Worm (Caenorhabditis elegans) whole organism, L3 larva: ENCODE results near the gene srd-12.

Experiments
- ama-1 ChIP-seq: fragments of 150-350 bp; optimal IDR thresholded peaks from 2 replicates; lab custom pipeline; 2018
- ceh-16 ChIP-seq: sonication (generic microtip); optimal IDR thresholded peaks from 2 replicates; lab custom pipeline; 2017; ENCODE audit warnings: missing biosample characterization, missing genetic modification characterization
- ceh-28 ChIP-seq: fragments of 150-350 bp; optimal IDR thresholded peaks from 2 replicates; lab custom pipeline; 2014; ENCODE audit warnings: missing biosample characterization, missing genetic modification reagents, missing genetic modification characterization
- ceh-82 ChIP-seq: fragments of 150-350 bp; optimal IDR thresholded peaks from 2 replicates; lab custom pipeline; 2014; ENCODE audit warnings: missing biosample characterization, missing genetic modification characterization
- daf-12 ChIP-seq: fragments of 150-350 bp; optimal IDR thresholded peaks from 2 replicates; lab custom pipeline; 2014; ENCODE audit warnings: missing biosample characterization, missing genetic modification reagents, missing genetic modification characterization
- egl-27 ChIP-seq: sonication (generic microtip); optimal IDR thresholded peaks from 4 replicates; lab custom pipeline; 2017; ENCODE audit warnings: missing biosample characterization, missing genetic modification reagents, missing genetic modification characterization
- elt-1 ChIP-seq: fragments of 150-350 bp; optimal IDR thresholded peaks from 2 replicates; lab custom pipeline; 2014; ENCODE audit warnings: missing biosample characterization, missing genetic modification characterization
- elt-2 ChIP-seq: sonication (generic microtip); optimal IDR thresholded peaks from 2 replicates; lab custom pipeline; 2016; ENCODE audit warnings: missing genetic modification reagents, mild to moderate bottlenecking, missing genetic modification characterization, missing compliant biosample characterization
- eor-1 ChIP-seq, 2 experiments: fragments of 150-350 bp; optimal IDR thresholded peaks; 2 replicates each; lab custom pipeline; 2014 to 2018; ENCODE audit warnings: missing biosample characterization in 2 of 2, missing genetic modification characterization in 2 of 2
- fkh-10 ChIP-seq: sonication (generic microtip); optimal IDR thresholded peaks from 2 replicates; lab custom pipeline; 2017; ENCODE audit warnings: missing biosample characterization, missing genetic modification reagents, missing genetic modification characterization
- fkh-2 ChIP-seq: fragments of 150-350 bp; optimal IDR thresholded peaks from 2 replicates; lab custom pipeline; 2014; ENCODE audit warnings: missing biosample characterization, missing genetic modification reagents, missing genetic modification characterization
- fos-1 ChIP-seq: fragments of 150-350 bp; optimal IDR thresholded peaks from 2 replicates; lab custom pipeline; 2014; ENCODE audit warnings: missing biosample characterization, missing genetic modification characterization
- jun-1 ChIP-seq: fragments of 150-350 bp; optimal IDR thresholded peaks from 2 replicates; lab custom pipeline; 2014; ENCODE audit warnings: missing biosample characterization, missing genetic modification reagents, missing genetic modification characterization
- lin-15B ChIP-seq: fragments of 150-350 bp; optimal IDR thresholded peaks from 2 replicates; lab custom pipeline; 2014; ENCODE audit warnings: missing biosample characterization, missing genetic modification characterization
- lin-39 ChIP-seq: fragments of 150-350 bp; optimal IDR thresholded peaks from 2 replicates; lab custom pipeline; 2018; ENCODE audit warnings: missing biosample characterization, missing genetic modification reagents, missing genetic modification characterization
- lsy-12 ChIP-seq: sonication (generic microtip); optimal IDR thresholded peaks from 2 replicates; lab custom pipeline; 2016; ENCODE audit warnings: mild to moderate bottlenecking, missing genetic modification characterization, missing compliant biosample characterization
- nfya-1 ChIP-seq: sonication (generic microtip); optimal IDR thresholded peaks from 2 replicates; lab custom pipeline; 2017; ENCODE audit warnings: missing genetic modification characterization, mild to moderate bottlenecking, missing compliant biosample characterization, antibody characterized with exemption, moderate library complexity; ENCODE audit not compliant: insufficient read depth
- nhr-11 ChIP-seq: fragments of 150-350 bp; optimal IDR thresholded peaks from 2 replicates; lab custom pipeline; 2014; ENCODE audit warnings: missing biosample characterization, missing genetic modification characterization
- nhr-12 ChIP-seq: fragments of 150-350 bp; optimal IDR thresholded peaks from 2 replicates; lab custom pipeline; 2014; ENCODE audit warnings: missing biosample characterization, missing genetic modification characterization
- nhr-23 ChIP-seq: fragments of 150-350 bp; optimal IDR thresholded peaks from 2 replicates; lab custom pipeline; 2014; ENCODE audit warnings: missing biosample characterization, missing genetic modification reagents, missing genetic modification characterization
- nhr-237 ChIP-seq: fragments of 150-350 bp; optimal IDR thresholded peaks from 2 replicates; lab custom pipeline; 2014; ENCODE audit warnings: missing biosample characterization, missing genetic modification characterization
- nhr-25 ChIP-seq: sonication (generic microtip); optimal IDR thresholded peaks from 2 replicates; lab custom pipeline; 2017; ENCODE audit warnings: missing biosample characterization, missing genetic modification characterization
- nhr-43 ChIP-seq: sonication (generic microtip); optimal IDR thresholded peaks from 2 replicates; lab custom pipeline; 2016; ENCODE audit warnings: mild to moderate bottlenecking, missing genetic modification characterization, missing compliant biosample characterization; ENCODE audit not compliant: poor library complexity, severe bottlenecking
- nhr-67 ChIP-seq: fragments of 150-350 bp; optimal IDR thresholded peaks from 2 replicates; lab custom pipeline; 2014; ENCODE audit warnings: missing biosample characterization, missing genetic modification characterization
- nhr-76 ChIP-seq: fragments of 150-350 bp; sonication (generic microtip); optimal IDR thresholded peaks from 5 replicates; lab custom pipeline; 2014; ENCODE audit warnings: missing biosample characterization, missing genetic modification characterization
- nhr-77 ChIP-seq: fragments of 150-350 bp; optimal IDR thresholded peaks from 2 replicates; lab custom pipeline; 2014; ENCODE audit warnings: missing biosample characterization, missing genetic modification characterization
- pha-4 ChIP-seq: fragments of 150-350 bp; optimal IDR thresholded peaks from 2 replicates; lab custom pipeline; 2014; ENCODE audit warnings: missing biosample characterization, missing genetic modification reagents, missing genetic modification characterization
- pqm-1 ChIP-seq: fragments of 150-350 bp; optimal IDR thresholded peaks from 2 replicates; lab custom pipeline; 2017; ENCODE audit warnings: missing biosample characterization, missing genetic modification characterization, inconsistent platforms
- sea-2 ChIP-seq: fragments of 150-350 bp; sonication (generic microtip); optimal IDR thresholded peaks from 4 replicates; lab custom pipeline; 2014; ENCODE audit warnings: missing biosample characterization, missing genetic modification reagents, missing genetic modification characterization
- skn-1 ChIP-seq: fragments of 150-350 bp; optimal IDR thresholded peaks from 2 replicates; lab custom pipeline; 2014; ENCODE audit warnings: missing biosample characterization, missing genetic modification characterization
- snpc-4 ChIP-seq: fragments of 150-350 bp; optimal IDR thresholded peaks from 2 replicates; lab custom pipeline; 2014; ENCODE audit warnings: missing biosample characterization, missing genetic modification characterization
- tbx-2 ChIP-seq: sonication (generic microtip); optimal IDR thresholded peaks from 2 replicates; lab custom pipeline; 2016; ENCODE audit warnings: mild to moderate bottlenecking, missing genetic modification characterization, missing compliant biosample characterization
- unc-39 ChIP-seq: sonication (generic microtip); optimal IDR thresholded peaks from 4 replicates; lab custom pipeline; 2017; ENCODE audit warnings: missing biosample characterization, missing genetic modification characterization
- unc-62 ChIP-seq: fragments of 150-350 bp; sonication (generic microtip); optimal IDR thresholded peaks from 4 replicates; lab custom pipeline; 2014; ENCODE audit warnings: missing biosample characterization, missing genetic modification reagents, missing genetic modification characterization
- ztf-11 ChIP-seq: fragments of 150-350 bp; optimal IDR thresholded peaks from 2 replicates; lab custom pipeline; 2014; ENCODE audit warnings: missing biosample characterization, missing genetic modification characterization
- ztf-4 ChIP-seq: fragments of 150-350 bp; optimal IDR thresholded peaks from 2 replicates; lab custom pipeline; 2014; ENCODE audit warnings: missing biosample characterization, missing genetic modification characterization

The srd-12 gene

DNA sequence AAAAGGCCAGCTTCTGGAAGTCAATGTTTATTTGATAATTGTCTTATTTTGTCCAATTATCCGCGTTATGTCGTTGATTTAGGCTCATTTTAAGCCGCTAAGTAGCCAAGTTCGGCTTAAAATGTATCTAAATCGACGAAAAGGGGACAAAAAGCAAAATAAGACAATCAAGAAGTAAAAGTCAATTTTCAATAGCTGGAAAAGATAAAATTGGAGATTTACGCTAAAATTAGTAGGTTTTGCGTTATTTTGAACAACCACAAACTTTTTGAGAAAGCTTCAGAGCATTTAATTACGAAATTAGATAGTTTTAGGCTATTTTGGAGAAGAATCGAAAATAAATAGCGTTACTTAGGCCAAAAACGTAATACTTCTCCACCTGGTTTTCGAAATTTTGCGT lies 32.8 kb upstream of the srd-12 start:
- TF ChIP-seq lsy-12 (tag; lab: Kevin White, UChicago), result no peak
- TF ChIP-seq eor-1 (tag; optimal IDR thresholded peaks at IDR 0.05; lab: Kevin White, UChicago), result no peak
- TF ChIP-seq pha-4 (tag; lab: Kevin White, UChicago), result no peak
- no peak for TF ChIP-seq ztf-11
- TF ChIP-seq nhr-12 (tag; lab: Kevin White, UChicago), result no peak
- no peak for TF ChIP-seq nhr-11 (tag; lab: Kevin White, UChicago)

DNA sequence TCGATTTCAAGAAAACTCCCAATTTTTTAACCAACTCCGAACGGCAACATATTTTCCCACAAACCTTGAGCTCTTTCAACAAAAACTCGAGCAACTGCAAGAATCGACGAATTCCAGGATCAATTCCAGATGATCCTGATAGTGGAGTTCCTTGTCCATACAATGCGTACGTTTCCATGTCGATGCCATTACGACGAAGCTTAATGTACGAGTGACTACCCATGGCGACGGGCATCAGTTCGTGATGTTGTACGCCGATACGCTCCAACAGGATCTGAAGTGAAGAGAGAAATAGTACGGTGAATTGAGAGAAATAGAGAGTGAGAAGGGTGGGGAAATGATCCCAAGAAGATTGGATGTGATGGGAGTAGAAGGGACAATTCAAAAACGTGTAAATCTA lies 32.0 kb upstream of the srd-12 start:
- TF ChIP-seq ama-1 (lab: Kevin White, UChicago), result peak; percentile 81
- TF ChIP-seq lin-15B (tag; lab: Kevin White, UChicago), result no peak

DNA sequence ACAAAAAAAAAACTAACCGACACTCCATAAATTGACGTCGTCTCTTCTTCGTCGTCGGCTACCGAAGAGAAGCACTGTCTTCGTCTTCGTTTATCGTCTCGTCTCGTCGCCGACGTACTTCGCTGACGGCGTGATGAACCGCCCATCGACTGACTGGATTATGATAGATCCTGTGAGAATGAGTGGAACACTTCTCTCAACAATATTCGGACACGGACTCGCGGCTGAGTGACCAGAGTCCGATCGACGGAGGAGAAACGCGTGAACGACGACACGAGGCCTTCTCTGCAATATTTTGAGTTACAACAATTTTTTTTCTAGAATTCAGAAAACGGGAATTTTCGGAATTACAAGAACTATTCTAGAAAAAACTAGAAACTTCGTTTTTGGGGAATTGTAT lies 30.2 kb upstream of the srd-12 start, which contains the start of gene skn-1:
Gene skn-1 (minus strand): TSS at position 146 of the 400 bp plus-strand sequence.
- TF ChIP-seq elt-2 (tag; lab: Kevin White, UChicago), result no peak
- TF ChIP-seq lsy-12 (tag; lab: Kevin White, UChicago), result peak; percentile 14
- TF ChIP-seq, all 47 proteins: peak for 1

DNA sequence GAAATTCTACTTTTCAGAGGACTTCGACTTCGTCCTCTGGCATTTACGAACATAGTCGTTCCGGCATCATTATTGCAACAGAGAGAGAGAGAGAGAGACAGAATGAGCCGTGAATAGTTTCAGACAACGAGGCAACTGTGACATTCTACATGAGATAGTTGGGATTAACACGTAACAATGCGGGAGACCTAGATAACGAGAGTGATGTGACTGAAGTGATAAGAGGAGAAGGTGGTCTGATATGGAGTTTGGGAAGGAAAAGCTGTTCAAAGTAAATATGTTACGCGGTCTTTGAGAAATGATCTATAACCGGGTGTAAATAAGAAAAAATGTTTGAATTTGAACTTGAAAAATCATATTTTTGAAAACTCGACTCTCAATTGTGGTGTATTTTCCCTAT lies 29.4 kb upstream of the srd-12 start:
- TF ChIP-seq pqm-1 (tag; lab: Kevin White, UChicago), result peak; percentile 95
- TF ChIP-seq daf-12, result no peak
- peak; percentile 71 for TF ChIP-seq pha-4 (tag; lab: Kevin White, UChicago)
- TF ChIP-seq unc-62 (GFP tag; lab: Kevin White, UChicago), result no peak
- TF ChIP-seq nfya-1 (tag; lab: Kevin White, UChicago), result peak; percentile 21
- TF ChIP-seq nhr-43 (tag; lab: Kevin White, UChicago), result no peak
- no peak for TF ChIP-seq fos-1 (tag; lab: Kevin White, UChicago)
- TF ChIP-seq egl-27 (tag; lab: Kevin White, UChicago), result no peak
- TF ChIP-seq elt-2 (tag; lab: Kevin White, UChicago), result peak; percentile 86
- no peak for TF ChIP-seq fkh-10 (GFP tag; lab: Kevin White, UChicago)
- no peak for TF ChIP-seq unc-39
- TF ChIP-seq lin-39 (tag; lab: Kevin White, UChicago), result no peak
- TF ChIP-seq jun-1 (tag; lab: Kevin White, UChicago), result peak; percentile 58
- no peak for TF ChIP-seq lsy-12 (tag; lab: Kevin White, UChicago)
- TF ChIP-seq nhr-12 (tag; lab: Kevin White, UChicago), result no peak
- no peak for TF ChIP-seq fkh-2
- TF ChIP-seq ceh-82 (tag; lab: Kevin White, UChicago), result no peak
- TF ChIP-seq, all 47 proteins: peak for 5

DNA sequence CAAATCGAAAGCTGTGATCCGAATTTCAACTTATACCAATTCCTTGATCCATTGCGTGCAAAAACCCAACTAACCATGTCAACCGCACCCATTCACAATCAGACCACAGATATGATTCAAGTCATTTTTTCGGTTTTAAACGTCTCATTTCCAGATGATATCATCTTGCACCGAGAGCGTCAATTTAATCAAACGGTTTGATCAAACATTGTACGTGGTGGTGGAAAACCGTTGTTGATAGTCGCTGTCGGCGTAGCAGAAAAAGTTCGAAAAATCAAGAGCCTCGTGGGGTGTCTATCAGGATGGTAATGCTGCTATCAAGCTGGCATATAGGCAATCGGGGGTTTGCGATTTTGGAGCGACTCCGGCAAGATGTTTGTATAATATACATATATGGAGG lies 28.8 kb upstream of the srd-12 start:
- TF ChIP-seq pqm-1 (tag; lab: Kevin White, UChicago), result peak; percentile 88
- TF ChIP-seq elt-2 (tag; lab: Kevin White, UChicago), result peak; percentile 68
- TF ChIP-seq nhr-12 (tag; lab: Kevin White, UChicago), result no peak

DNA sequence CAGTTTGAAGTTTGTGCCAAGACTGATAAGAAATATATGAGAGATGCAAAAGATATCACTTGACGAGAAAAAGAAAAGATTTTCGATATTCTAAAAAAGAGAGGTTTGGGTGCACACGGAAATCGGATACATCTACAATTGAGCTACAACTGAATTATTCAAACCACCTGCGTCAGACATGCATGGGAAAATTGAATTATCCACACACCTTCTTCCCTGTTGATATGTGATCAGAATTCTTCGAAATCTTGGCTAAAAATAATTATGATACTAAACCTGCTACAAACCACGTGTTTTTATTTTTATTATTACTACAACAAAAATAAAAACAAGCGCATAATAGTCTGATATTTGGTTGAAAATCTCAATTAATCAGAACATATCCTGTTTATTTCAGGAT lies 28.2 kb upstream of the srd-12 start:
- TF ChIP-seq nhr-25 (no peak), elt-2 (tag; lab: Kevin White, UChicago) (peak; percentile 52)

DNA sequence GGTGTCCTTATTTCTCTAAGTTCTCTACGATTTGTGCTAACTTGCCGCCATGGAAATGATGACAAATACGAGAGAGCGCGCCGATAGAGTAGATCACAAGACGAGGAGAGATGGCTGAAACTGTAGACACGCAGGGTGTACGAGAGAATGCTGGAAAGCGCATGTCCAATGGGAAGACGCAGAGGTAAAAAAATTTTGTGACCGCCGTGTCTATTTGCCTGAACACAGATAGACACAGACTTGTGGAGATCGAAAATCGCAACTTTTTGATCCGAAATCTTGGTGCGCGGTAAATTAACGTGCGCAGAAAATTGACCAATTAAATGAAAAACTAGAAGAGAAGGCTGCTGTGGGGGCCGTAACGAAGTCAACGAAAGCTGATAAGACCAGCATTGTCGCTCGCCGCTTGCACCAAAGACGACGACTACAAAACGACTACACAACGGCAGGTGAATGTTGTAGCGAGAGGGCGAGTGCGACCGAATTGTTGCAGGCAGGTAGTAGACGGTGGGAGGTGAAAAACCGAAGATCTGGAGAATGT lies 27.1 kb upstream of the srd-12 start:
- TF ChIP-seq ceh-82 (tag; lab: Kevin White, UChicago) (no peak), nhr-43 (tag; lab: Kevin White, UChicago) (peak; percentile 94), unc-39 (no peak), elt-2 (tag; lab: Kevin White, UChicago) (peak; percentile 47), nhr-67 (no peak), nfya-1 (tag; lab: Kevin White, UChicago) (peak; percentile 84), ceh-28 (peak; percentile 67), nhr-23 (peak; percentile 94), elt-1 (tag; lab: Kevin White, UChicago) (no peak), ztf-4 (tag; lab: Kevin White, UChicago) (peak; percentile 36), tbx-2 (tag; lab: Kevin White, UChicago) (peak; percentile 59), fkh-10 (GFP tag; lab: Kevin White, UChicago) (no peak), nhr-237 (tag; lab: Kevin White, UChicago) (no peak), ama-1 (lab: Kevin White, UChicago) (no peak), nhr-11 (tag; lab: Kevin White, UChicago) (peak; percentile 67), nhr-77 (tag; lab: Kevin White, UChicago) (no peak), nhr-76 (tag; lab: Kevin White, UChicago) (no peak), snpc-4 (peak; percentile 37), fkh-2 (no peak), pqm-1 (tag; lab: Kevin White, UChicago) (peak; percentile 23), skn-1 (tag; lab: Kevin White, UChicago) (no peak), sea-2 (GFP tag; lab: Kevin White, UChicago) (no peak), eor-1 (tag; optimal IDR thresholded peaks at IDR 0.05; lab: Kevin White, UChicago) (no peak), nhr-12 (tag; lab: Kevin White, UChicago) (no peak), fos-1 (tag; lab: Kevin White, UChicago) (no peak), ceh-16 (tag; lab: Kevin White, UChicago) (no peak), lsy-12 (tag; lab: Kevin White, UChicago) (peak; percentile 49), daf-12 (no peak), lin-39 (tag; lab: Kevin White, UChicago) (peak; percentile 12)
